Fruit fly (Drosophila melanogaster) whole organism, embryonic: ENCODE results near the gene IKKbeta.

Experiments used
- B-H1 ChIP-seq: fragments of 200-800 bp; sonication (Bioruptor generic); IDR thresholded peaks from 3 replicates; pipeline ENCODE4 v1.3.6; 2022; ENCODE audit warnings: missing biosample characterization, missing genetic modification characterization
- CG10366 ChIP-seq: fragments of 200-800 bp; sonication (Bioruptor generic); IDR thresholded peaks from 2 replicates; pipeline ENCODE4 v1.3.6; 2022; ENCODE audit warnings: missing biosample characterization, missing genetic modification characterization
- CG11696 ChIP-seq: fragments of 200-800 bp; sonication (Bioruptor generic); IDR thresholded peaks from 2 replicates; pipeline ENCODE4 v1.3.6; 2022; ENCODE audit warnings: missing biosample characterization, missing genetic modification characterization
- CG12236 ChIP-seq: fragments of 200-800 bp; sonication (Bioruptor generic); optimal IDR thresholded peaks from 2 replicates; lab custom pipeline; 2016; ENCODE audit warnings: missing biosample characterization, missing genetic modification characterization
- CG12659 ChIP-seq: fragments of 200-800 bp; sonication (Bioruptor generic); optimal IDR thresholded peaks from 3 replicates; lab custom pipeline; 2017; ENCODE audit warnings: mild to moderate bottlenecking, missing biosample characterization, missing genetic modification reagents, missing genetic modification characterization
- CG13123 ChIP-seq: fragments of 200-800 bp; sonication (Bioruptor generic); optimal IDR thresholded peaks from 2 replicates; lab custom pipeline; 2016; ENCODE audit warnings: missing biosample characterization, missing genetic modification characterization
- CG14965 ChIP-seq: fragments of 200-800 bp; sonication (Bioruptor generic); optimal IDR thresholded peaks from 2 replicates; lab custom pipeline; 2016; ENCODE audit warnings: missing biosample characterization, missing genetic modification characterization, borderline replicate concordance
- CG1647 ChIP-seq: fragments of 200-800 bp; sonication (Bioruptor generic); optimal IDR thresholded peaks from 3 replicates; lab custom pipeline; 2016; ENCODE audit warnings: missing biosample characterization, missing genetic modification characterization
- CG17568 ChIP-seq: fragments of 200-800 bp; sonication (Bioruptor generic); optimal IDR thresholded peaks from 2 replicates; lab custom pipeline; 2018; ENCODE audit warnings: missing biosample characterization, mild to moderate bottlenecking, missing genetic modification characterization, moderate library complexity
- CG17829 ChIP-seq: fragments of 200-800 bp; optimal IDR thresholded peaks from 2 replicates; lab custom pipeline; 2019; ENCODE audit warnings: missing biosample characterization, mild to moderate bottlenecking, missing genetic modification characterization, moderate library complexity
- CG30020 ChIP-seq: fragments of 200-800 bp; optimal IDR thresholded peaks from 2 replicates; lab custom pipeline; 2019; ENCODE audit warnings: missing biosample characterization, mild to moderate bottlenecking, missing genetic modification characterization, moderate library complexity
- CG31365 ChIP-seq: fragments of 200-800 bp; sonication (Bioruptor generic); optimal IDR thresholded peaks from 2 replicates; lab custom pipeline; 2018; ENCODE audit warnings: missing biosample characterization, mild to moderate bottlenecking, missing genetic modification characterization
- CG3847 ChIP-seq: fragments of 200-800 bp; sonication (Bioruptor generic); IDR thresholded peaks from 2 replicates; pipeline ENCODE4 v1.3.6; 2022; ENCODE audit warnings: missing biosample characterization, missing genetic modification characterization
- CG4617 ChIP-seq: fragments of 200-800 bp; sonication (Bioruptor generic); optimal IDR thresholded peaks from 3 replicates; lab custom pipeline; 2016; ENCODE audit warnings: missing biosample characterization, missing genetic modification characterization, borderline replicate concordance
- CG4820 ChIP-seq: fragments of 200-800 bp; sonication (Bioruptor generic); optimal IDR thresholded peaks from 3 replicates; lab custom pipeline; 2016; ENCODE audit warnings: missing biosample characterization, missing genetic modification characterization
- CG4854 ChIP-seq: fragments of 200-800 bp; sonication (Bioruptor generic); optimal IDR thresholded peaks from 2 replicates; lab custom pipeline; 2016; ENCODE audit warnings: missing biosample characterization, missing genetic modification characterization, inconsistent platforms
- CG6254 ChIP-seq: fragments of 200-800 bp; sonication (Bioruptor generic); optimal IDR thresholded peaks from 3 replicates; lab custom pipeline; 2017; ENCODE audit warnings: mild to moderate bottlenecking, missing biosample characterization, missing genetic modification reagents, missing genetic modification characterization
- CG8290 ChIP-seq, 3 experiments: fragments of 200-800 bp; sonication (Bioruptor generic); optimal IDR thresholded peaks; 2 replicates each; lab custom pipeline; 2016 to 2019; ENCODE audit warnings: missing biosample characterization in 3 of 3, missing genetic modification characterization in 3 of 3, mild to moderate bottlenecking in 2 of 3, moderate library complexity in 1 of 3
- CG8478 ChIP-seq: fragments of >200 bp; optimal IDR thresholded peaks from 2 replicates; lab custom pipeline; 2018
- Dip2 ChIP-seq: fragments of 200-800 bp; sonication (Bioruptor generic); IDR thresholded peaks from 2 replicates; pipeline ENCODE4 v1.3.6; 2022; ENCODE audit warnings: missing biosample characterization, missing genetic modification characterization
- Fer2 ChIP-seq: fragments of 200-800 bp; sonication (Bioruptor generic); optimal IDR thresholded peaks from 2 replicates; lab custom pipeline; 2018; ENCODE audit warnings: missing biosample characterization, mild to moderate bottlenecking, missing genetic modification characterization, moderate library complexity
- Gug ChIP-seq: fragments of 200-800 bp; sonication (Bioruptor generic); IDR thresholded peaks from 4 replicates; pipeline ENCODE4 v1.3.6; 2022; ENCODE audit warnings: missing biosample characterization, missing genetic modification characterization
- H2.0 ChIP-seq: fragments of 200-800 bp; sonication (Bioruptor generic); IDR thresholded peaks from 2 replicates; pipeline ENCODE4 v1.3.6; 2022; ENCODE audit warnings: missing biosample characterization, missing genetic modification characterization
- HmgZ ChIP-seq: fragments of 200-800 bp; sonication (Bioruptor generic); optimal IDR thresholded peaks from 2 replicates; lab custom pipeline; 2018; ENCODE audit warnings: missing biosample characterization, mild to moderate bottlenecking, missing genetic modification characterization
- Kr ChIP-seq: fragments of 200-800 bp; sonication (Bioruptor generic); optimal IDR thresholded peaks from 2 replicates; lab custom pipeline; 2017; ENCODE audit warnings: missing biosample characterization, mild to moderate bottlenecking, missing genetic modification characterization
- Optix ChIP-seq: fragments of 200-800 bp; sonication (Bioruptor generic); IDR thresholded peaks from 3 replicates; pipeline ENCODE4 v1.3.6; 2022; ENCODE audit warnings: missing biosample characterization, missing genetic modification characterization
- Poxn ChIP-seq: fragments of 200-800 bp; sonication (Bioruptor generic); IDR thresholded peaks from 2 replicates; pipeline ENCODE4 v1.3.6; 2022; ENCODE audit warnings: missing biosample characterization, missing genetic modification characterization
- Rfx ChIP-seq: fragments of 200-800 bp; sonication (Bioruptor generic); IDR thresholded peaks from 2 replicates; pipeline ENCODE4 v1.3.6; 2022; ENCODE audit warnings: missing biosample characterization, missing genetic modification characterization
- Spps ChIP-seq: fragments of 200-800 bp; sonication (Bioruptor generic); optimal IDR thresholded peaks from 2 replicates; lab custom pipeline; 2018; ENCODE audit warnings: missing biosample characterization, mild to moderate bottlenecking, missing genetic modification characterization
- dmrt99B ChIP-seq: fragments of 200-800 bp; sonication (Bioruptor generic); optimal IDR thresholded peaks from 2 replicates; lab custom pipeline; 2018; ENCODE audit warnings: missing biosample characterization, mild to moderate bottlenecking, missing genetic modification characterization, moderate library complexity
- ewg ChIP-seq: fragments of 200-800 bp; sonication (Bioruptor generic); optimal IDR thresholded peaks from 3 replicates; lab custom pipeline; 2017; ENCODE audit warnings: mild to moderate bottlenecking, missing biosample characterization, missing genetic modification reagents, missing genetic modification characterization
- exex ChIP-seq: fragments of 200-800 bp; sonication (Bioruptor generic); optimal IDR thresholded peaks from 4 replicates; lab custom pipeline; 2018; ENCODE audit warnings: missing biosample characterization, mild to moderate bottlenecking, missing genetic modification characterization, moderate library complexity
- fru ChIP-seq: fragments of >200 bp; optimal IDR thresholded peaks from 2 replicates; lab custom pipeline; 2017
- gcm ChIP-seq: fragments of 200-800 bp; sonication (Bioruptor generic); optimal IDR thresholded peaks from 2 replicates; lab custom pipeline; 2019; ENCODE audit warnings: missing biosample characterization, mild to moderate bottlenecking, missing genetic modification characterization, moderate library complexity
- inv ChIP-seq: fragments of 200-800 bp; sonication (Bioruptor generic); IDR thresholded peaks from 2 replicates; pipeline ENCODE4 v1.3.6; 2022; ENCODE audit warnings: missing biosample characterization, missing genetic modification characterization; ENCODE audit not compliant: partially characterized antibody
- jing ChIP-seq: fragments of 200-800 bp; sonication (Bioruptor generic); optimal IDR thresholded peaks from 2 replicates; lab custom pipeline; 2018; ENCODE audit warnings: missing biosample characterization, mild to moderate bottlenecking, missing genetic modification characterization
- kni ChIP-seq: fragments of 200-800 bp; sonication (Bioruptor generic); optimal IDR thresholded peaks from 3 replicates; lab custom pipeline; 2017; ENCODE audit warnings: mild to moderate bottlenecking, missing biosample characterization, missing genetic modification reagents, missing genetic modification characterization
- lbe ChIP-seq: fragments of 200-800 bp; sonication (Bioruptor generic); optimal IDR thresholded peaks from 2 replicates; lab custom pipeline; 2016; ENCODE audit warnings: missing biosample characterization, mild to moderate bottlenecking, missing genetic modification characterization
- lov ChIP-seq, 2 experiments: fragments of 200-800 bp in 1 of 2; fragments of >200 bp in 1 of 2; sonication (Bioruptor generic) in 1 of 2; IDR thresholded peaks in 1 of 2; optimal IDR thresholded peaks in 1 of 2; 2 replicates in 1 of 2; 3 replicates in 1 of 2; pipeline versions ENCODE4 v1.3.6 to Lab custom; 2017 to 2022; ENCODE audit warnings: missing biosample characterization in 1 of 2, missing genetic modification characterization in 1 of 2
- nau ChIP-seq: fragments of 200-800 bp; sonication (Bioruptor generic); optimal IDR thresholded peaks from 3 replicates; lab custom pipeline; 2017; ENCODE audit warnings: missing biosample characterization, mild to moderate bottlenecking, missing genetic modification characterization, missing genetic modification reagents
- nmo ChIP-seq: fragments of 200-800 bp; sonication (Bioruptor generic); optimal IDR thresholded peaks from 2 replicates; lab custom pipeline; 2018; ENCODE audit warnings: missing biosample characterization, mild to moderate bottlenecking, missing genetic modification characterization, moderate library complexity
- nom ChIP-seq: fragments of 200-800 bp; sonication (Bioruptor generic); optimal IDR thresholded peaks from 2 replicates; lab custom pipeline; 2017; ENCODE audit warnings: missing biosample characterization, missing genetic modification characterization, mild to moderate bottlenecking, moderate library complexity, missing genetic modification reagents
- onecut ChIP-seq: fragments of 200-800 bp; sonication (Bioruptor generic); IDR thresholded peaks from 2 replicates; pipeline ENCODE4 v1.3.6; 2022; ENCODE audit warnings: missing biosample characterization, missing genetic modification characterization
- pita ChIP-seq: fragments of 200-800 bp; sonication (Bioruptor generic); optimal IDR thresholded peaks from 2 replicates; lab custom pipeline; 2017; ENCODE audit warnings: missing biosample characterization, mild to moderate bottlenecking, missing genetic modification characterization
- pum ChIP-seq: fragments of 200-800 bp; sonication (Bioruptor generic); optimal IDR thresholded peaks from 2 replicates; lab custom pipeline; 2016; ENCODE audit warnings: missing biosample characterization, missing genetic modification characterization
- unc-4 ChIP-seq: fragments of 200-800 bp; sonication (Bioruptor generic); IDR thresholded peaks from 2 replicates; pipeline ENCODE4 v1.3.6; 2022; ENCODE audit warnings: missing biosample characterization, missing genetic modification characterization; ENCODE audit not compliant: partially characterized antibody
- wdn ChIP-seq: fragments of 200-800 bp; sonication (Bioruptor generic); IDR thresholded peaks from 2 replicates; pipeline ENCODE4 v1.3.6; 2022; ENCODE audit warnings: missing biosample characterization, missing genetic modification characterization

The IKKbeta gene

DNA sequence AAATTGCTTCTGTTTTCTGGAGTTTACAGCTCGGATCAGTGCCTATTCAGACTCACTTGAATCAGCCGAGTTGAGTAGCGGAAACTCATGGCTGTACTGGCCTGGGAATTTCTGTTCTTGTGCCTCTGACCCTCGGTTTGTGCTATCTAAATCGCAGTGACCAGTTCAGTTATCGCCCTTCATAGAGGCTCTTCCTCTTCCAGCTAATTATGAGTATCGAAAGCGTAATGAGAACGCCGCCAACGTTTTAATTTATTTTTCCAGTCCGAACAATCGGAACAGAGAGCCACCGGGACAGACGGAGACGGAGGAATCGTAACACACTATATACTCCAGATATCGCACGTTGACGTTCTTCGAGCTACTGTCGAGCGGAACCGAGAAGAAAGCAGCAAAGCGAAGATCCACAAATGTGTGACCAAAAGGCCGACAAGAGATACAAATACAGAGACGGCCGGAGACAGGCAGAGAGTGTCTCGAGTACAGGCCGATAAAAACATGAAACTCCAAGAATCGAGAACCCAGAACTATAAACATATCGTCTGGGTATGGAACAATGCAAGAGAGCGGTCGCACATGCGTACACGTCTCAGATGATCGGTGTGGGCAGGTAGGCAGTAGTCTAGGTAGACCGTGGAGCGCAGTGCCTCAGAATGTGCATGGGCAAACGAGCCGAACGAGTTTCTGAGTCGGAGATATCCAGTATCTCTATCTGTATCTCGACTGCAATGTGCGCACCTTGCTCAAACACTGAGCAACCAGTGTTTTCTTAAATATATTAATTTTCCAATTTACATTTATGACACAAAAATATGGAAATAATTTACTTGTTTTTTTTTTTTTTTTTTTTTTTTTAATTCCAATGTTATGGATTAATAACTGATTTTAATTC, 22.7 kb upstream of the IKKbeta start (continued):
- TF ChIP-seq CG10366 (GFP tag; lab: Robert Waterston, UW) (peak; percentile 71), CG30020 (tag; lab: Kevin White, UChicago) (no peak), nmo (peak; percentile 64), CG1647 (no peak), CG6254 (GFP tag; lab: Kevin White, UChicago) (peak; percentile 63), CG8478 (no peak), Dip2 (GFP tag; lab: Robert Waterston, UW) (no peak), nom (GFP tag; lab: Kevin White, UChicago) (peak; percentile 30), CG4820 (GFP tag; lab: Kevin White, UChicago) (peak; percentile 74), CG17829 (peak; percentile 90), nau (no peak), Rfx (GFP tag; lab: Robert Waterston, UW) (0 out of 2 replicates have a peak, but pooled peaks have one; percentile 12), inv (GFP tag; lab: Robert Waterston, UW) (no peak), CG13123 (GFP tag; lab: Kevin White, UChicago) (peak; percentile 66), CG12659 (GFP tag; lab: Kevin White, UChicago) (peak; percentile 58), exex (peak; percentile 86), CG8290 (GFP tag; optimal IDR thresholded peaks at IDR 0.05; lab: Kevin White, UChicago) (peak; percentile 63), CG8290 (tag; optimal IDR thresholded peaks at IDR 0.05; lab: Kevin White, UChicago) (no peak), CG4617 (GFP tag; lab: Kevin White, UChicago) (peak; percentile 35), CG4854 (no peak), dmrt99B (tag; lab: Kevin White, UChicago) (peak; percentile 59), pita (no peak), B-H1 (peak; percentile 55; the same call in 2 of the 3 replicates), Spps (tag; lab: Kevin White, UChicago) (peak; percentile 20), CG12236 (peak; percentile 44), CG11696 (peak; percentile 57; the same call in 1 of the 2 replicates), onecut (GFP tag; lab: Robert Waterston, UW) (peak; percentile 55), pum (GFP tag; lab: Kevin White, UChicago) (no peak), CG31365 (no peak), Poxn (GFP tag; lab: Robert Waterston, UW) (no peak), HmgZ (tag; lab: Kevin White, UChicago) (no peak), ewg (peak; percentile 29), CG17568 (GFP tag; lab: Kevin White, UChicago) (peak; percentile 12), Optix (GFP tag; lab: Robert Waterston, UW) (peak; percentile 43; the same call in 1 of the 3 replicates), wdn (GFP tag; lab: Robert Waterston, UW) (no peak), lov (optimal IDR thresholded peaks at IDR 0.05; lab: Kevin White, UChicago) (no peak), lov (GFP tag; IDR thresholded peaks at IDR 0.05; lab: Robert Waterston, UW) (0 out of 3 replicates have a peak, but pooled peaks have one; percentile 71), kni (peak; percentile 94), Gug (GFP tag; lab: Robert Waterston, UW) (peak; percentile 21; the same call in 1 of the 4 replicates), gcm (peak; percentile 66), fru (lab: Kevin White, UChicago) (no peak), Fer2 (tag; lab: Kevin White, UChicago) (no peak), CG3847 (GFP tag; lab: Robert Waterston, UW) (no peak), Kr (GFP tag; lab: Kevin White, UChicago) (no peak), H2.0 (GFP tag; lab: Robert Waterston, UW) (peak; percentile 75), unc-4 (no peak), jing (no peak), CG14965 (GFP tag; lab: Kevin White, UChicago) (no peak), lbe (no peak)
